Worm (Caenorhabditis elegans): Measurements from ENCODE around the gene attf-5.

Gene attf-5

DNA sequence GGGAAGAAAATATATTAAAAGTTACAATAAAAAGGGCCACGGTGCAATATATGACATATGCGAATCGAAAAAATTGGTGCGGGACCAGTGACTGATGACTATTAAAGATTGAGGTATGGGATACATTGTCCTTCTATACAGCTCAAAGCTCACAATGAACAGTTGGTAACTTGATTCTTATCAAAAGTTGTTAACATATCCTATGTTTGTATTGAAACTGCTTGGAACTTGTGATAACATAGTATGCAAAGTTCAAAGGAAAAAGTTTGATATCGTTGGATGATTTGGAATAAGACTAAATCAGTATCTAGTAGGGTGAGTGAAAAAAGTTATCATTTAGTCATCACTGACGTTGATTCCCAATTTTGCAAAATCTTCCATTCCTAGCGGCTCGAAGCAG is 29.8 kb downstream of the attf-5 start:
- TF ChIP-seq lin-35 (GFP tag; optimal IDR thresholded peaks at IDR 0.05) (no peak), C04F5.9 (tag; optimal IDR thresholded peaks at IDR 0.05) (no peak), lin-39 (tag; optimal IDR thresholded peaks at IDR 0.05) (no peak), egl-27 (tag; optimal IDR thresholded peaks at IDR 0.05) (no peak), fkh-8 (tag; optimal IDR thresholded peaks at IDR 0.05) (no peak)

DNA sequence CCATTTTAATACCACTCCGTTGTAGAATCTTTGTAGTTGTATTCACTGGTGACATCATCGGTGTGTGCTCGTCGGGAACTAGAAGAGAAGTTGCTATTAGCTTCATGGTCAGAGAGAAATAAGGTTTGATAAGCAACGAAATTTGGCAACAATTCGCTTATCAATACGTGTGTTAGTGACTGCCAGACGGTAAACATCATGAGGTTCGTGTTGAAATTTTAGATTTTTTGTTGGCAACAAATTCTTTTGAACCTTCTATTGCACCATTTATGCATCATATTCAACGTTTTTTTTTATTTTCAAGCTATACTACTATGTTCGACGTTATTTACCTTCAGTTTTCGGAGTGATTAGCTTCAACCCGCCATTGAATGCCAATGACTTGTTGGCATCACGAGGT is 35.6 kb downstream of the attf-5 start:
- no peak for TF ChIP-seq blmp-1 (tag; optimal IDR thresholded peaks at IDR 0.05)
- TF ChIP-seq xbp-1 (tag; optimal IDR thresholded peaks at IDR 0.05), result no peak
- TF ChIP-seq hlh-4 (tag; optimal IDR thresholded peaks at IDR 0.05), result no peak
- TF ChIP-seq pag-3 (tag; optimal IDR thresholded peaks at IDR 0.05; ENCODE audit: borderline replicate concordance, insufficient read depth), result no peak
- TF ChIP-seq elt-2 (tag; optimal IDR thresholded peaks at IDR 0.05), result peak; percentile 15
- TF ChIP-seq dpl-1 (GFP tag; optimal IDR thresholded peaks at IDR 0.05), result no peak
- peak in 1 of 2 experiments; percentile 30 for TF ChIP-seq lin-35 (GFP tag; optimal IDR thresholded peaks at IDR 0.05)

DNA sequence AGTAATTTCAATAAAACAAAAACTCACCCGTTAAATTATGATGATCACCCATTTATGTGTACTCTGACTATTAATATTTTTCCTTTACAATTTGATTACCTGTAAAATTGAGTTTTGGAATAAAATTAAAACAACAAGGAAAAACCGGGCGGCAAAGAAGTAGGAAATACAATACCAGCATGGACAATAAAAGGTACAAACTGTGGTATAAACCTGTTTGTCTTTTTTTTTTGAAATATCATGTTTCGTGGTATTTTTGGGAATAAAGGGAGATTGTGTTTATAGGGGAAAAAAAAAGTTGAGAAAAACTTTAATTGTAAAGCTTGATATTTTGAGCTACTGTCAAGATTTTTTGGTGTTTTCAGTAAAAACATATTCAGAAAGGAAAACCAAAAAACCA is 37.2 kb downstream of the attf-5 start, which contains the start of gene daf-3:
Gene daf-3 (minus strand): TSS at position 101 of the 400 bp plus-strand sequence.
- TF ChIP-seq sox-4 (tag; optimal IDR thresholded peaks at IDR 0.05), result no peak

DNA sequence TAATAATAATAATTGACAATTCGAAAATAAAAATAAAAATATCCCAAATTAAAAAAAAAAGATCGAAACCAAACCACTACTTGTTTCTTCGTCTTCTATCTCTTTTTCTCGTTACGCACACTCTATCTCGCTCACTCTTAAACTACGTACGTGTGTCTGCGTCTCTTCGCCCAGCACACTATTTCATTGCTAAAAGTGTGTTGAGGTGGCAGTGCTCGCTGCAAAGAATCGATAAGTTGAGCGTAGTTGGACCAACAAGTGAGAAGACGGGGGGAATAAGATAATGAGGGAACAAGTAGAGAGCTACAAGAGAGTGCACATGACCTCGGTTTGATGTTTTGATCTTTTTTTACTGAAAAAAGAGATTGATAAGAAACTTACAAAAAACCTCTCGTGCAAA is 37.8 kb downstream of the attf-5 start:
- TF ChIP-seq nhr-76 (tag; optimal IDR thresholded peaks at IDR 0.05), result no peak
- TF ChIP-seq vab-15 (tag; optimal IDR thresholded peaks at IDR 0.05), result no peak
- peak; percentile 57 for TF ChIP-seq rnt-1 (tag; optimal IDR thresholded peaks at IDR 0.05)
- TF ChIP-seq pax-3 (tag; optimal IDR thresholded peaks at IDR 0.05), result no peak
- TF ChIP-seq nhr-84 (tag; optimal IDR thresholded peaks at IDR 0.05), result no peak
- TF ChIP-seq zag-1 (tag; optimal IDR thresholded peaks at IDR 0.05), result no peak
- no peak for TF ChIP-seq fkh-4 (tag; optimal IDR thresholded peaks at IDR 0.05; ENCODE audit: borderline replicate concordance)
- TF ChIP-seq pag-3 (tag; optimal IDR thresholded peaks at IDR 0.05; ENCODE audit: borderline replicate concordance, insufficient read depth), result no peak
- TF ChIP-seq elt-2 (tag; optimal IDR thresholded peaks at IDR 0.05), result peak; percentile 41
- TF ChIP-seq lin-14 (GFP tag; optimal IDR thresholded peaks at IDR 0.05), result peak; percentile 91
- TF ChIP-seq lsy-2 (tag; optimal IDR thresholded peaks at IDR 0.05), result peak; percentile 41 to 48
- TF ChIP-seq unc-86 (tag; optimal IDR thresholded peaks at IDR 0.05), result peak; percentile 74
- peak; percentile 10 for TF ChIP-seq aly-2 (tag; optimal IDR thresholded peaks at IDR 0.05)
- TF ChIP-seq unc-30 (tag; optimal IDR thresholded peaks at IDR 0.05), result no peak
- no peak for TF ChIP-seq egl-27 (tag; optimal IDR thresholded peaks at IDR 0.05)
- TF ChIP-seq mep-1 (tag; optimal IDR thresholded peaks at IDR 0.05), result peak; percentile 21
- no peak for TF ChIP-seq zip-4 (GFP tag; optimal IDR thresholded peaks at IDR 0.05)
- TF ChIP-seq sup-37 (GFP tag; optimal IDR thresholded peaks at IDR 0.05), result no peak
- peak; percentile 39 to 47 for TF ChIP-seq efl-1 (optimal IDR thresholded peaks at IDR 0.05)
- TF ChIP-seq efl-1 (GFP tag; optimal IDR thresholded peaks at IDR 0.05 in 1 of 2), result no peak
- peak; percentile 26 for TF ChIP-seq irx-1 (tag; optimal IDR thresholded peaks at IDR 0.05)
- TF ChIP-seq ztf-4 (tag; optimal IDR thresholded peaks at IDR 0.05), result no peak
- TF ChIP-seq hpl-2 (GFP tag; optimal IDR thresholded peaks at IDR 0.05), result no peak
- peak; percentile 73 for TF ChIP-seq swsn-7 (tag; optimal IDR thresholded peaks at IDR 0.05)
- no peak for TF ChIP-seq nhr-28 (tag; optimal IDR thresholded peaks at IDR 0.05)
- TF ChIP-seq mab-9 (GFP tag; IDR thresholded peaks at IDR 0.05), result no peak
- peak; percentile 70 for TF ChIP-seq egl-13 (tag; optimal IDR thresholded peaks at IDR 0.05)
- peak; percentile 14 to 19 for TF ChIP-seq lin-35 (GFP tag; optimal IDR thresholded peaks at IDR 0.05)
- TF ChIP-seq C34B4.2 (tag; optimal IDR thresholded peaks at IDR 0.05), result no peak
- no peak for TF ChIP-seq nhr-237 (tag; optimal IDR thresholded peaks at IDR 0.05)
- peak; percentile 64 for TF ChIP-seq tbx-2 (tag; optimal IDR thresholded peaks at IDR 0.05)
- no peak for TF ChIP-seq alr-1 (tag; optimal IDR thresholded peaks at IDR 0.05; ENCODE audit: borderline replicate concordance)
- TF ChIP-seq sox-4 (tag; optimal IDR thresholded peaks at IDR 0.05), result no peak
- peak in 2 of 3 experiments; percentile 56 to 57 for TF ChIP-seq ceh-82 (tag; optimal IDR thresholded peaks at IDR 0.05)
- TF ChIP-seq dsc-1 (tag; optimal IDR thresholded peaks at IDR 0.05), result peak; percentile 66
- TF ChIP-seq blmp-1 (tag; optimal IDR thresholded peaks at IDR 0.05), result no peak
- no peak for TF ChIP-seq unc-98 (GFP tag; IDR thresholded peaks at IDR 0.05)
- TF ChIP-seq fkh-10 (GFP tag; optimal IDR thresholded peaks at IDR 0.05), result peak; percentile 17
- TF ChIP-seq hlh-17 (GFP tag; optimal IDR thresholded peaks at IDR 0.05; ENCODE audit: borderline replicate concordance), result no peak
- peak; percentile 75 for TF ChIP-seq nhr-71 (tag; optimal IDR thresholded peaks at IDR 0.05)

Data from whole organism, L1 larva.